Worm (Caenorhabditis elegans): Measurements from ENCODE around the gene glb-13.

Gene glb-13

DNA sequence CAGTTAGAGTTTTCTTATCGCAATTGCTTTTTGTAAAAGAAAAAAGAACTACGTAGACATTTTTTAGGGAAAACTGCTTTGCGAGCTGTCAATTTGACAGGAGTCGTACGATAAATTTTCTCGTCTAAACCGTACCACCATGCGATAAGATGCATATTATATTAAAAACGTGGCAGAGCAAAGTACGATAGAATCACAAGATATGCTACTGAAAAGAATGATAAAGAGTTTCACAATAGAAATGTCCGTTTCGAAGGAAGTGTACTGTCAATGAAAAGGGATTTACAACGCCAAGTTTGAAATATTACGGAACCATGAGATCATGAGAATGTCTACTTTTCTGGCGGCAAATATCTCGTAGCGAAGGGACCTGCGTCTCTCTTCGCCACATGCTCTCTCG, 13.4 kb downstream of the glb-13 start, which contains the start of gene F19H6.5:
Gene F19H6.5, minus strand, starts transcription at position 101 of the 400 bp plus-strand sequence.
- TF ChIP-seq K02D7.2 (tag; optimal IDR thresholded peaks at IDR 0.05), result no peak
- no peak for TF ChIP-seq ttx-3 (tag; optimal IDR thresholded peaks at IDR 0.05)
- no peak for TF ChIP-seq ceh-31 (tag; optimal IDR thresholded peaks at IDR 0.05)
- no peak for TF ChIP-seq fkh-6 (tag; optimal IDR thresholded peaks at IDR 0.05)
- TF ChIP-seq elt-2 (tag; optimal IDR thresholded peaks at IDR 0.05), result no peak
- no peak for TF ChIP-seq mec-3 (tag; optimal IDR thresholded peaks at IDR 0.05; ENCODE audit: borderline replicate concordance)
- TF ChIP-seq dve-1 (tag; optimal IDR thresholded peaks at IDR 0.05), result no peak

DNA sequence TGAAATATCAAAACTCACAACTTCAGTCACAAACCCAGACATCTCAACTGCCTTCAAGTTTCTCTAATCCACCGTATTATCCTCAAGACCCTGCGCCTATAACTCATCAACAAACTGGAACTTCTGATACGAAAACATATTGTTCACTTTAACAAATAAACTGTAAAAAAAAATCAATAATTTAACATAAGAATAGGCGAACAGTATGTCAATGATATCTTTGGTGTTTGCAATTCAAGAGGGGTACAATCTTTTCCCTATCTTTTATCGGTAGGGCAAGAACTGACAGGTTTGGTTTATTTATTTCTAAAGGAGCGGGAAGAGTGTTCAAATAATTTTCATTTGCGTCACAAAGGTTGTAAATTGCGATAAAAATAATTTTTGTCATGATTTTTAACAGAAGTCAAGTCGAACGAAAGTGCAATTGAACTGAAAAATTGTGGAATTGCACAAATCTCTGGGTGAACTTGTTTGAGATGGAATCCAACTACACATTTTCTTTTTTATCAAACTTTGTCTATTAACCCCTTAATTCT, 15.2 kb downstream of the glb-13 start:
- peak; percentile 96 for TF ChIP-seq dve-1 (tag; optimal IDR thresholded peaks at IDR 0.05)
- peak; percentile 87 for TF ChIP-seq nfya-1 (tag; optimal IDR thresholded peaks at IDR 0.05)
- TF ChIP-seq rnt-1 (tag; optimal IDR thresholded peaks at IDR 0.05), result peak; percentile 85
- TF ChIP-seq ceh-9 (tag; optimal IDR thresholded peaks at IDR 0.05), result no peak
- TF ChIP-seq ceh-48 (tag; optimal IDR thresholded peaks at IDR 0.05), result peak; percentile 38
- TF ChIP-seq ceh-34 (tag; optimal IDR thresholded peaks at IDR 0.05), result peak; percentile 67
- no peak for TF ChIP-seq hlh-6 (tag; optimal IDR thresholded peaks at IDR 0.05)
- peak; percentile 33 for TF ChIP-seq pqm-1 (tag; optimal IDR thresholded peaks at IDR 0.05)
- TF ChIP-seq K09A11.1 (tag; optimal IDR thresholded peaks at IDR 0.05; ENCODE audit: insufficient read depth), result peak; percentile 78
- TF ChIP-seq ceh-14 (tag; optimal IDR thresholded peaks at IDR 0.05), result peak; percentile 42
- TF ChIP-seq syd-9 (tag; optimal IDR thresholded peaks at IDR 0.05), result peak; percentile 51
- no peak for TF ChIP-seq ceh-19 (GFP tag; optimal IDR thresholded peaks at IDR 0.05)
- TF ChIP-seq unc-42 (tag; optimal IDR thresholded peaks at IDR 0.05), result peak; percentile 65
- TF ChIP-seq C08G9.2 (tag; optimal IDR thresholded peaks at IDR 0.05), result no peak
- TF ChIP-seq ets-4 (tag; optimal IDR thresholded peaks at IDR 0.05), result peak; percentile 53
- peak; percentile 73 for TF ChIP-seq nhr-11 (tag; optimal IDR thresholded peaks at IDR 0.05)
- TF ChIP-seq elt-2 (tag; optimal IDR thresholded peaks at IDR 0.05), result peak; percentile 64
- TF ChIP-seq Y22D7AL.16 (tag; optimal IDR thresholded peaks at IDR 0.05), result no peak
- peak; percentile 64 for TF ChIP-seq ceh-31 (tag; optimal IDR thresholded peaks at IDR 0.05)
- peak; percentile 20 for TF ChIP-seq pax-1 (tag; optimal IDR thresholded peaks at IDR 0.05)
- TF ChIP-seq ceh-22 (tag; optimal IDR thresholded peaks at IDR 0.05), result no peak
- TF ChIP-seq fkh-10 (GFP tag; optimal IDR thresholded peaks at IDR 0.05), result no peak
- TF ChIP-seq npax-4 (tag; optimal IDR thresholded peaks at IDR 0.05), result no peak
- no peak for TF ChIP-seq odd-2 (tag; optimal IDR thresholded peaks at IDR 0.05)
- TF ChIP-seq ceh-30 (tag; optimal IDR thresholded peaks at IDR 0.05), result peak; percentile 1
- peak; percentile 94 for TF ChIP-seq ceh-18 (tag; optimal IDR thresholded peaks at IDR 0.05)
- TF ChIP-seq tbx-2 (tag; optimal IDR thresholded peaks at IDR 0.05), result peak; percentile 71
- no peak for TF ChIP-seq ref-2 (tag; optimal IDR thresholded peaks at IDR 0.05)
- no peak for TF ChIP-seq hlh-15 (tag; optimal IDR thresholded peaks at IDR 0.05)
- TF ChIP-seq ceh-45 (GFP tag; IDR thresholded peaks at IDR 0.05), result no peak
- no peak for TF ChIP-seq sox-4 (tag; optimal IDR thresholded peaks at IDR 0.05)
- peak; percentile 9; the same call in 1 of the 2 replicates for TF ChIP-seq unc-3 (GFP tag; conservative IDR thresholded peaks at IDR 0.05)
- TF ChIP-seq unc-3 (tag; optimal IDR thresholded peaks at IDR 0.05), result peak; percentile 55
- TF ChIP-seq sdc-2 (tag; optimal IDR thresholded peaks at IDR 0.05), result peak; percentile 99

DNA sequence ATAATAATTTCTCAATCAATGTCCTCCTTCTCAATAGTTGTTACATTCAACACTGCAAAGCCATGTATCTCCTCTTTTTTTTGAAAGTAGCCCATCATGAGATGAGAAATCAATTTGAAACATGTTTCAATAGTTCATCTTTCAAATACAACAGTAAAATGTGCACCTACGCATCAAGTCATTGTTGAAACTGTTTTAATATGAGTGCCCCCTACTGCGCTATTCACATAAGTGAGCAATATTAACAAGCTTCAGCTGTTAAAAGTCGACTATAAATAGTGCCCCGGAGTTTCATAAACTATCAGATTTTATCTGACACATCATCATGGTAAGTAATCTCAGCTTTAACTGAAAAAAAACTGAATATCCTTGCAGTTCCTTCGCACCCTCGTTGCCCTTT, 17.7 kb downstream of the glb-13 start, which contains the start of the genes nspc-15 and F19H6.6:
Gene nspc-15, plus strand, starts transcription at position 301 of the 400 bp plus-strand sequence.
Gene F19H6.6, plus strand, starts transcription at position 384 of the 400 bp plus-strand sequence.
- TF ChIP-seq ceh-2 (tag; optimal IDR thresholded peaks at IDR 0.05) (no peak), unc-3 (GFP tag; conservative IDR thresholded peaks at IDR 0.05) (no peak), unc-3 (tag; optimal IDR thresholded peaks at IDR 0.05) (no peak), ceh-30 (tag; optimal IDR thresholded peaks at IDR 0.05) (no peak), ceh-6 (GFP tag; optimal IDR thresholded peaks at IDR 0.05) (no peak), tbx-2 (tag; optimal IDR thresholded peaks at IDR 0.05) (no peak), ceh-24 (tag; optimal IDR thresholded peaks at IDR 0.05) (no peak), ceh-34 (tag; optimal IDR thresholded peaks at IDR 0.05) (no peak), sox-2 (GFP tag; IDR thresholded peaks at IDR 0.05) (no peak), ref-2 (tag; optimal IDR thresholded peaks at IDR 0.05) (no peak), mec-3 (tag; optimal IDR thresholded peaks at IDR 0.05; ENCODE audit: borderline replicate concordance) (no peak), che-1 (tag; optimal IDR thresholded peaks at IDR 0.05) (no peak), elt-4 (tag; optimal IDR thresholded peaks at IDR 0.05) (no peak), madf-2 (tag; optimal IDR thresholded peaks at IDR 0.05) (no peak), pqm-1 (tag; optimal IDR thresholded peaks at IDR 0.05) (no peak), ttx-3 (tag; optimal IDR thresholded peaks at IDR 0.05) (no peak)
